Worm (Caenorhabditis elegans) whole organism, midembryonic: Measurements from ENCODE around the gene B0212.3.

Source experiments
- T22C8.4 ChIP-seq: fragments of 200-800 bp; sonication (Bioruptor generic); IDR thresholded peaks from 2 replicates; pipeline ENCODE4 v1.3.6; 2022; ENCODE audit warnings: missing genetic modification characterization, missing compliant biosample characterization
- cog-1 ChIP-seq: sonication (generic microtip); optimal IDR thresholded peaks from 2 replicates; lab custom pipeline; 2016; ENCODE audit warnings: missing genetic modification characterization, missing compliant biosample characterization
- flt-1 ChIP-seq: fragments of 200-800 bp; sonication (Bioruptor generic); IDR thresholded peaks from 2 replicates; pipeline ENCODE4 v1.3.6; 2022; ENCODE audit warnings: missing genetic modification characterization, missing compliant biosample characterization
- klf-2 ChIP-seq: fragments of 200-800 bp; sonication (Bioruptor generic); conservative IDR thresholded peaks from 2 replicates; pipeline ENCODE4 v1.3.6; 2022; ENCODE audit warnings: missing genetic modification reagents, missing genetic modification characterization, missing compliant biosample characterization
- med-1 ChIP-seq: sonication (generic microtip); optimal IDR thresholded peaks from 2 replicates; lab custom pipeline; 2017; ENCODE audit warnings: missing genetic modification characterization, mild to moderate bottlenecking, missing compliant biosample characterization, antibody characterized with exemption, missing genetic modification reagents; ENCODE audit not compliant: insufficient read depth
- ref-1 ChIP-seq: fragments of 200-800 bp; sonication (Bioruptor generic); conservative IDR thresholded peaks from 2 replicates; pipeline ENCODE4 v1.3.6; 2022; ENCODE audit warnings: missing genetic modification reagents, missing genetic modification characterization, missing compliant biosample characterization
- tab-1 ChIP-seq: fragments of 200-800 bp; sonication (Bioruptor generic); IDR thresholded peaks from 2 replicates; pipeline ENCODE4 v1.3.6; 2022; ENCODE audit warnings: missing genetic modification characterization, missing compliant biosample characterization
- ztf-23 ChIP-seq: fragments of 200-800 bp; sonication (Bioruptor generic); IDR thresholded peaks from 2 replicates; pipeline ENCODE4 v1.3.6; 2022; ENCODE audit warnings: missing genetic modification reagents, missing genetic modification characterization, missing compliant biosample characterization
- ztf-29 ChIP-seq: fragments of 200-800 bp; sonication (Bioruptor generic); IDR thresholded peaks from 2 replicates; pipeline ENCODE4 v1.3.6; 2022; ENCODE audit warnings: missing genetic modification reagents, missing genetic modification characterization, missing compliant biosample characterization

B0212.3 gene

ce11 chrIV:3548315-3548714 is 8.3 kb downstream of the B0212.3 start:
- no peak for TF ChIP-seq ref-1 (GFP tag; lab: Robert Waterston, UW)

ce11 chrIV:3551777-3552462 is 11.9 kb downstream of the B0212.3 start:
- TF ChIP-seq flt-1 (GFP tag; lab: Robert Waterston, UW) (peak; percentile 91), ztf-29 (peak; percentile 65; the same call in 1 of the 2 replicates), ref-1 (GFP tag; lab: Robert Waterston, UW) (peak; percentile 65; the same call in 1 of the 2 replicates), cog-1 (peak; percentile 26), tab-1 (peak; percentile 85), klf-2 (GFP tag; lab: Robert Waterston, UW) (0 out of 2 replicates have a peak, but pooled peaks have one; percentile 26), T22C8.4 (GFP tag; lab: Robert Waterston, UW) (peak; percentile 27; the same call in 1 of the 2 replicates), med-1 (GFP tag; lab: Kevin White, UChicago) (no peak), ztf-23 (GFP tag; lab: Robert Waterston, UW) (peak; percentile 61; the same call in 1 of the 2 replicates)

- TF ChIP-seq med-1 (GFP tag; lab: Kevin White, UChicago) (no peak), klf-2 (GFP tag; lab: Robert Waterston, UW) (no peak), ztf-29 (no peak), flt-1 (GFP tag; lab: Robert Waterston, UW) (no peak), ztf-23 (GFP tag; lab: Robert Waterston, UW) (no peak), tab-1 (no peak), T22C8.4 (GFP tag; lab: Robert Waterston, UW) (no peak), cog-1 (no peak), ref-1 (GFP tag; lab: Robert Waterston, UW) (no peak)
These were observed 13.0 kb downstream of the B0212.3 start for ce11 chrIV:3552933-3553332.

ce11 chrIV:3557331-3557730 is 17.4 kb downstream of the B0212.3 start, which contains the start of gene osm-9:
Gene osm-9, minus strand, starts transcription at chrIV:3557431.
- TF ChIP-seq ztf-23 (GFP tag; lab: Robert Waterston, UW): no peak
- TF ChIP-seq tab-1: no peak
- no peak for TF ChIP-seq med-1 (GFP tag; lab: Kevin White, UChicago)
- TF ChIP-seq ref-1 (GFP tag; lab: Robert Waterston, UW): no peak
- no peak for TF ChIP-seq ztf-29
- no peak for TF ChIP-seq flt-1 (GFP tag; lab: Robert Waterston, UW)
- no peak for TF ChIP-seq cog-1
- no peak for TF ChIP-seq T22C8.4 (GFP tag; lab: Robert Waterston, UW)
- TF ChIP-seq klf-2 (GFP tag; lab: Robert Waterston, UW): no peak

- no peak for TF ChIP-seq klf-2 (GFP tag; lab: Robert Waterston, UW)
- TF ChIP-seq ztf-29: no peak
- TF ChIP-seq flt-1 (GFP tag; lab: Robert Waterston, UW): no peak
- no peak for TF ChIP-seq cog-1
- no peak for TF ChIP-seq T22C8.4 (GFP tag; lab: Robert Waterston, UW)
These were observed 19.2 kb downstream of the B0212.3 start for ce11 chrIV:3559201-3559600.

- TF ChIP-seq cog-1 (no peak), T22C8.4 (GFP tag; lab: Robert Waterston, UW) (no peak)
These were observed 24.9 kb downstream of the B0212.3 start, which contains the start of gene sre-5 for ce11 chrIV:3564901-3565300. Gene sre-5, plus strand, starts transcription at chrIV:3565201.

- no peak for TF ChIP-seq ref-1 (GFP tag; lab: Robert Waterston, UW)
- TF ChIP-seq med-1 (GFP tag; lab: Kevin White, UChicago): no peak
- TF ChIP-seq cog-1: no peak
- no peak for TF ChIP-seq tab-1
- no peak for TF ChIP-seq ztf-29
- no peak for TF ChIP-seq flt-1 (GFP tag; lab: Robert Waterston, UW)
- no peak for TF ChIP-seq ztf-23 (GFP tag; lab: Robert Waterston, UW)
- TF ChIP-seq klf-2 (GFP tag; lab: Robert Waterston, UW): no peak
- TF ChIP-seq T22C8.4 (GFP tag; lab: Robert Waterston, UW): no peak
These were observed 28.6 kb downstream of the B0212.3 start, which contains the start of gene otpl-1 for ce11 chrIV:3568608-3569007. Gene otpl-1, plus strand, starts transcription at chrIV:3568979.

- TF ChIP-seq flt-1 (GFP tag; lab: Robert Waterston, UW) (no peak), ref-1 (GFP tag; lab: Robert Waterston, UW) (no peak), ztf-23 (GFP tag; lab: Robert Waterston, UW) (no peak), cog-1 (no peak), med-1 (GFP tag; lab: Kevin White, UChicago) (no peak), klf-2 (GFP tag; lab: Robert Waterston, UW) (no peak), tab-1 (no peak), T22C8.4 (GFP tag; lab: Robert Waterston, UW) (no peak), ztf-29 (no peak)
These were observed 30.6 kb downstream of the B0212.3 start for ce11 chrIV:3570612-3571011.

ce11 chrIV:3578155-3578554 is 38.2 kb downstream of the B0212.3 start, which contains the start of gene Y37E11B.2:
Gene Y37E11B.2, plus strand, starts transcription at chrIV:3578455.
- TF ChIP-seq ztf-29 (no peak), tab-1 (no peak)

ce11 chrIV:3578667-3579066 is 38.7 kb downstream of the B0212.3 start:
- no peak for TF ChIP-seq ztf-29
- no peak for TF ChIP-seq klf-2 (GFP tag; lab: Robert Waterston, UW)
- no peak for TF ChIP-seq ztf-23 (GFP tag; lab: Robert Waterston, UW)
- TF ChIP-seq tab-1: no peak
- no peak for TF ChIP-seq T22C8.4 (GFP tag; lab: Robert Waterston, UW)
- TF ChIP-seq med-1 (GFP tag; lab: Kevin White, UChicago): no peak
- TF ChIP-seq ref-1 (GFP tag; lab: Robert Waterston, UW): no peak
